Fruit fly (Drosophila melanogaster) whole organism, prepupa: ENCODE results near the gene Alg7.

Experiments used
- CG15336 ChIP-seq: fragments of 200-800 bp; sonication (Bioruptor generic); IDR thresholded peaks from 2 replicates; pipeline ENCODE4 v1.3.6; 2022; ENCODE audit warnings: missing biosample characterization, missing genetic modification characterization
- Gug ChIP-seq: fragments of 200-800 bp; sonication (Bioruptor generic); IDR thresholded peaks from 2 replicates; pipeline ENCODE4 v1.3.6; 2022; ENCODE audit warnings: missing biosample characterization, missing genetic modification characterization
- Smox ChIP-seq: fragments of 200-800 bp; sonication (Bioruptor generic); optimal IDR thresholded peaks from 3 replicates; lab custom pipeline; 2016; ENCODE audit warnings: missing biosample characterization, missing genetic modification characterization
- dac ChIP-seq: fragments of 200-800 bp; sonication (Bioruptor generic); optimal IDR thresholded peaks from 2 replicates; lab custom pipeline; 2017; ENCODE audit warnings: missing biosample characterization, mild to moderate bottlenecking, missing genetic modification characterization
- eg ChIP-seq: fragments of 200-800 bp; sonication (Bioruptor generic); IDR thresholded peaks from 3 replicates; pipeline ENCODE4 v1.3.6; 2022; ENCODE audit warnings: missing biosample characterization, missing genetic modification characterization
- salr ChIP-seq, 2 experiments: fragments of 200-800 bp; sonication (Bioruptor generic); optimal IDR thresholded peaks; 3 replicates each; lab custom pipeline; 2016 to 2018; ENCODE audit warnings: missing biosample characterization in 2 of 2, missing genetic modification characterization in 2 of 2, mild to moderate bottlenecking in 1 of 2

dm6 chr2L:13182415-13182814, 3.4 kb downstream of the Alg7 start, which contains the start of gene Mgat3:
- TF ChIP-seq Gug (GFP tag; lab: Robert Waterston, UW), result no peak
- no peak for TF ChIP-seq Smox (GFP tag; lab: Kevin White, UChicago)
- TF ChIP-seq salr (GFP tag; optimal IDR thresholded peaks at IDR 0.05; lab: Kevin White, UChicago), result no peak
- TF ChIP-seq eg (GFP tag; lab: Robert Waterston, UW), result no peak
- no peak for TF ChIP-seq dac (GFP tag; lab: Kevin White, UChicago)
- no peak for TF ChIP-seq CG15336 (GFP tag; lab: Robert Waterston, UW)
